Worm (Caenorhabditis elegans): ENCODE measurements around the gene F07D3.3.

The F07D3.3 gene

ce11 chrV:9424514-9424913 lies 38.0 kb downstream of the F07D3.3 start (continued):
- TF ChIP-seq F23B12.7 (tag; optimal IDR thresholded peaks at IDR 0.05; ENCODE audit: insufficient read depth) = no peak
- TF ChIP-seq lin-40 (tag; optimal IDR thresholded peaks at IDR 0.05) = peak; percentile 26
- no peak for TF ChIP-seq ama-1 (optimal IDR thresholded peaks at IDR 0.05)
- no peak for TF ChIP-seq ama-1 (GFP tag; optimal IDR thresholded peaks at IDR 0.05)
- TF ChIP-seq B0261.1 (tag; optimal IDR thresholded peaks at IDR 0.05) = no peak
- no peak for TF ChIP-seq him-1 (tag; optimal IDR thresholded peaks at IDR 0.05)
- TF ChIP-seq ets-4 (GFP tag; optimal IDR thresholded peaks at IDR 0.05) = peak; percentile 9
- no peak for TF ChIP-seq snpc-4 (GFP tag; optimal IDR thresholded peaks at IDR 0.05)
- peak in 1 of 4 experiments; percentile 8 for TF ChIP-seq snpc-4 (tag; optimal IDR thresholded peaks at IDR 0.05)
- peak; percentile 89 for TF ChIP-seq nhr-80 (tag; optimal IDR thresholded peaks at IDR 0.05)

- TF ChIP-seq F37B4.10 (GFP tag; IDR thresholded peaks at IDR 0.05) = no peak
- no peak for TF ChIP-seq nfyb-1 (GFP tag; IDR thresholded peaks at IDR 0.05)
- TF ChIP-seq madf-6 (GFP tag; IDR thresholded peaks at IDR 0.05) = no peak
- TF ChIP-seq lin-40 (tag; optimal IDR thresholded peaks at IDR 0.05) = no peak
- TF ChIP-seq aptf-2 (GFP tag; conservative IDR thresholded peaks at IDR 0.05) = no peak
- TF ChIP-seq nhr-27 (tag; optimal IDR thresholded peaks at IDR 0.05) = no peak
- no peak for TF ChIP-seq F10E7.11 (tag; optimal IDR thresholded peaks at IDR 0.05)
- no peak for TF ChIP-seq lin-26 (GFP tag; IDR thresholded peaks at IDR 0.05)
- no peak for TF ChIP-seq ztf-3 (GFP tag; optimal IDR thresholded peaks at IDR 0.05)
- TF ChIP-seq bed-1 (GFP tag; IDR thresholded peaks at IDR 0.05) = no peak
- TF ChIP-seq hmg-1.2 (GFP tag; IDR thresholded peaks at IDR 0.05) = no peak
- no peak for TF ChIP-seq cebp-2 (GFP tag; IDR thresholded peaks at IDR 0.05)
- no peak for TF ChIP-seq snpc-1.3 (tag; optimal IDR thresholded peaks at IDR 0.05; ENCODE audit: insufficient read depth)
- TF ChIP-seq die-1 (tag; optimal IDR thresholded peaks at IDR 0.05) = no peak
- no peak for TF ChIP-seq gei-17 (GFP tag; optimal IDR thresholded peaks at IDR 0.05)
- no peak for TF ChIP-seq nfya-2 (GFP tag; IDR thresholded peaks at IDR 0.05)
- no peak for TF ChIP-seq tbp1 (GFP tag; optimal IDR thresholded peaks at IDR 0.05)
- TF ChIP-seq rpc-1 (optimal IDR thresholded peaks at IDR 0.05) = no peak
- no peak for TF ChIP-seq rpc-1 (tag; optimal IDR thresholded peaks at IDR 0.05)
- TF ChIP-seq F55B11.4 (tag; optimal IDR thresholded peaks at IDR 0.05; ENCODE audit: borderline replicate concordance, insufficient read depth) = no peak
- no peak for TF ChIP-seq nhr-90 (tag; optimal IDR thresholded peaks at IDR 0.05)
Measured at ce11 chrV:9423539-9423938, 39.0 kb downstream of the F07D3.3 start.

- no peak for TF ChIP-seq ztf-3 (GFP tag; optimal IDR thresholded peaks at IDR 0.05)
- peak; percentile 55; the same call in 1 of the 2 replicates for TF ChIP-seq hmg-1.2 (GFP tag; IDR thresholded peaks at IDR 0.05)
Measured at ce11 chrV:9422745-9423144, 39.8 kb downstream of the F07D3.3 start.

ce11 chrV:9416624-9417023 lies 45.9 kb downstream of the F07D3.3 start, which contains the start of gene F36D4.1:
Gene F36D4.1, plus strand, starts transcription at chrV:9416924.
- TF ChIP-seq Y53G8AR.9 (GFP tag; conservative IDR thresholded peaks at IDR 0.05) (no peak), F52B5.7 (tag; optimal IDR thresholded peaks at IDR 0.05) (no peak), fkh-3 (tag; optimal IDR thresholded peaks at IDR 0.05) (no peak), unc-130 (GFP tag; optimal IDR thresholded peaks at IDR 0.05) (no peak), F57C9.4 (tag; optimal IDR thresholded peaks at IDR 0.05) (no peak), B0336.3 (GFP tag; IDR thresholded peaks at IDR 0.05) (no peak), madf-10 (tag; optimal IDR thresholded peaks at IDR 0.05) (no peak), hmg-1.2 (GFP tag; IDR thresholded peaks at IDR 0.05) (no peak), madf-3 (GFP tag; IDR thresholded peaks at IDR 0.05) (no peak), sdz-38 (tag; optimal IDR thresholded peaks at IDR 0.05) (no peak), aptf-2 (GFP tag; conservative IDR thresholded peaks at IDR 0.05) (no peak), lin-40 (tag; optimal IDR thresholded peaks at IDR 0.05) (no peak), F23B12.7 (tag; optimal IDR thresholded peaks at IDR 0.05; ENCODE audit: insufficient read depth) (no peak), F37B4.10 (GFP tag; IDR thresholded peaks at IDR 0.05) (no peak), lir-1 (GFP tag; conservative IDR thresholded peaks at IDR 0.05) (no peak)

Measured in whole organism, young adult.